Fruit fly (Drosophila melanogaster): ENCODE measurements around the gene CG32204.

dm6 chr3L:18898086-18898470 lies 47.8 kb downstream of the CG32204 start, which contains the start of gene CG3902:
- peak; percentile 29; the same call in 1 of the 2 replicates for TF ChIP-seq sob (GFP tag; IDR thresholded peaks at IDR 0.05)
- no peak for TF ChIP-seq fd3F (GFP tag; optimal IDR thresholded peaks at IDR 0.05)
- TF ChIP-seq pfk (GFP tag; optimal IDR thresholded peaks at IDR 0.05): no peak
- TF ChIP-seq exex (tag; optimal IDR thresholded peaks at IDR 0.05): no peak
- TF ChIP-seq CG18011 (GFP tag; optimal IDR thresholded peaks at IDR 0.05): peak; percentile 19
- TF ChIP-seq CG14050 (GFP tag; IDR thresholded peaks at IDR 0.05): peak; percentile 28; the same call in 1 of the 3 replicates
- TF ChIP-seq insv (GFP tag; optimal IDR thresholded peaks at IDR 0.05): no peak
- TF ChIP-seq pb (GFP tag; optimal IDR thresholded peaks at IDR 0.05): no peak
- no peak for TF ChIP-seq CG1647 (GFP tag; optimal IDR thresholded peaks at IDR 0.05)
- TF ChIP-seq kay (GFP tag; optimal IDR thresholded peaks at IDR 0.05): no peak

Data from whole organism, embryonic.